Worm (Caenorhabditis elegans) whole organism, L4 larva: ENCODE results near the gene R10E9.4.

Experiments used
- T26A8.4 ChIP-seq: fragments of 200-800 bp; sonication (Bioruptor generic); IDR thresholded peaks from 2 replicates; pipeline ENCODE4 v1.3.6; 2022; ENCODE audit warnings: missing genetic modification characterization, missing compliant biosample characterization
- ZK337.2 ChIP-seq: fragments of 200-800 bp; sonication (Bioruptor generic); IDR thresholded peaks from 2 replicates; pipeline ENCODE4 v1.3.6; 2022; ENCODE audit warnings: missing genetic modification reagents, missing genetic modification characterization, missing compliant biosample characterization
- ceh-62 ChIP-seq: sonication (generic microtip); optimal IDR thresholded peaks from 2 replicates; lab custom pipeline; 2017; ENCODE audit warnings: missing biosample characterization, missing genetic modification characterization
- ctbp-1 ChIP-seq: fragments of 200-800 bp; sonication (Bioruptor generic); IDR thresholded peaks from 2 replicates; pipeline ENCODE4 v1.3.6; 2022; ENCODE audit warnings: missing genetic modification reagents, missing genetic modification characterization, missing compliant biosample characterization
- daf-12 ChIP-seq: fragments of 150-350 bp; optimal IDR thresholded peaks from 2 replicates; lab custom pipeline; 2014; ENCODE audit warnings: missing biosample characterization, missing genetic modification reagents, missing genetic modification characterization
- daf-16 ChIP-seq, 3 experiments: sonication (generic microtip); optimal IDR thresholded peaks; 2 replicates each; lab custom pipeline; 2016 to 2017; ENCODE audit warnings: missing genetic modification characterization in 3 of 3, missing genetic modification reagents in 3 of 3, mild to moderate bottlenecking in 2 of 3, missing compliant biosample characterization in 2 of 3, missing biosample characterization in 1 of 3, moderate library complexity in 1 of 3
- dmd-6 ChIP-seq: fragments of 200-800 bp; sonication (Bioruptor generic); IDR thresholded peaks from 2 replicates; pipeline ENCODE4 v1.3.6; 2022; ENCODE audit warnings: missing genetic modification reagents, missing genetic modification characterization, missing compliant biosample characterization
- egl-27 ChIP-seq: sonication (generic microtip); optimal IDR thresholded peaks from 3 replicates; lab custom pipeline; 2017; ENCODE audit warnings: missing biosample characterization, missing genetic modification reagents, missing genetic modification characterization
- fkh-10 ChIP-seq: fragments of 150-350 bp; optimal IDR thresholded peaks from 2 replicates; lab custom pipeline; 2014; ENCODE audit warnings: missing biosample characterization, missing genetic modification reagents, missing genetic modification characterization
- fos-1 ChIP-seq: fragments of 150-350 bp; optimal IDR thresholded peaks from 2 replicates; lab custom pipeline; 2014; ENCODE audit warnings: missing biosample characterization, missing genetic modification characterization
- hif-1 ChIP-seq, 2 experiments: sonication (generic microtip); optimal IDR thresholded peaks; 2 replicates each; lab custom pipeline; 2016 to 2017; ENCODE audit warnings: missing compliant biosample characterization in 2 of 2, missing genetic modification characterization in 2 of 2, missing genetic modification reagents in 2 of 2, missing genotype in 2 of 2, mild to moderate bottlenecking in 1 of 2
- hmg-1.1 ChIP-seq: fragments of 200-800 bp; sonication (Bioruptor generic); IDR thresholded peaks from 2 replicates; pipeline ENCODE4 v1.3.6; 2022; ENCODE audit warnings: missing genetic modification reagents, missing genetic modification characterization, missing compliant biosample characterization
- jun-1 ChIP-seq: fragments of 150-350 bp; optimal IDR thresholded peaks from 2 replicates; lab custom pipeline; 2014; ENCODE audit warnings: missing biosample characterization, missing genetic modification reagents, missing genetic modification characterization
- lim-7 ChIP-seq: fragments of 200-800 bp; sonication (Bioruptor generic); IDR thresholded peaks from 2 replicates; pipeline ENCODE4 v1.3.6; 2022; ENCODE audit warnings: missing genetic modification characterization, missing compliant biosample characterization
- lin-1 ChIP-seq: fragments of 200-800 bp; sonication (Bioruptor generic); IDR thresholded peaks from 2 replicates; pipeline ENCODE4 v1.3.6; 2022; ENCODE audit warnings: missing genetic modification reagents, missing genetic modification characterization, missing compliant biosample characterization
- lir-3 ChIP-seq: sonication (generic microtip); optimal IDR thresholded peaks from 2 replicates; lab custom pipeline; 2016; ENCODE audit warnings: mild to moderate bottlenecking, missing genetic modification characterization, missing compliant biosample characterization
- lsy-2 ChIP-seq, 2 experiments: fragments of 150-350 bp in 1 of 2; sonication (generic microtip) in 1 of 2; optimal IDR thresholded peaks; 2 replicates each; lab custom pipeline; 2014 to 2017; ENCODE audit warnings: missing biosample characterization in 2 of 2, missing genetic modification characterization in 2 of 2
- madf-9 ChIP-seq: fragments of 200-800 bp; sonication (Bioruptor generic); conservative IDR thresholded peaks from 2 replicates; pipeline ENCODE4 v1.3.6; 2022; ENCODE audit warnings: missing genetic modification reagents, missing genetic modification characterization, missing compliant biosample characterization
- mdl-1 ChIP-seq, 2 experiments: fragments of 150-350 bp in 1 of 2; sonication (generic microtip) in 1 of 2; optimal IDR thresholded peaks; 2 replicates each; lab custom pipeline; 2014 to 2017; ENCODE audit warnings: missing biosample characterization in 2 of 2, missing genetic modification characterization in 2 of 2
- mdt-29 ChIP-seq: fragments of 200-800 bp; sonication (Bioruptor generic); IDR thresholded peaks from 2 replicates; pipeline ENCODE4 v1.3.6; 2022; ENCODE audit warnings: missing genetic modification reagents, missing genetic modification characterization, missing compliant biosample characterization
- mes-2 ChIP-seq: sonication (generic microtip); optimal IDR thresholded peaks from 2 replicates; lab custom pipeline; 2016; ENCODE audit warnings: missing genotype, mild to moderate bottlenecking, missing genetic modification characterization, missing compliant biosample characterization; ENCODE audit not compliant: poor library complexity, severe bottlenecking
- nhr-111 ChIP-seq: fragments of 200-800 bp; sonication (Bioruptor generic); optimal IDR thresholded peaks from 2 replicates; lab custom pipeline; 2018; ENCODE audit warnings: mild to moderate bottlenecking, missing genetic modification characterization, missing compliant biosample characterization
- nhr-237 ChIP-seq: sonication (generic microtip); optimal IDR thresholded peaks from 2 replicates; lab custom pipeline; 2017; ENCODE audit warnings: missing biosample characterization, missing genetic modification characterization
- nhr-25 ChIP-seq: sonication (generic microtip); optimal IDR thresholded peaks from 2 replicates; lab custom pipeline; 2017; ENCODE audit warnings: missing genetic modification characterization, mild to moderate bottlenecking, missing compliant biosample characterization, antibody characterized with exemption, moderate library complexity, borderline replicate concordance; ENCODE audit not compliant: insufficient read depth
- nhr-6 ChIP-seq: fragments of 150-350 bp; optimal IDR thresholded peaks from 2 replicates; lab custom pipeline; 2014; ENCODE audit warnings: missing biosample characterization, missing genetic modification characterization
- nhr-77 ChIP-seq: fragments of 150-350 bp; optimal IDR thresholded peaks from 2 replicates; lab custom pipeline; 2014; ENCODE audit warnings: missing biosample characterization, missing genetic modification characterization
- saeg-2 ChIP-seq: fragments of 200-800 bp; sonication (Bioruptor generic); IDR thresholded peaks from 2 replicates; pipeline ENCODE4 v1.3.6; 2022; ENCODE audit warnings: missing genetic modification reagents, missing genetic modification characterization, missing compliant biosample characterization
- set-16 ChIP-seq: fragments of 200-800 bp; sonication (Bioruptor generic); IDR thresholded peaks from 2 replicates; pipeline ENCODE4 v1.3.6; 2022; ENCODE audit warnings: missing genetic modification reagents, missing genetic modification characterization, missing compliant biosample characterization
- snpc-4 ChIP-seq: fragments of 150-350 bp; optimal IDR thresholded peaks from 2 replicates; lab custom pipeline; 2014; ENCODE audit warnings: missing biosample characterization, missing genetic modification characterization
- tag-97 ChIP-seq: fragments of 200-800 bp; sonication (Bioruptor generic); IDR thresholded peaks from 2 replicates; pipeline ENCODE4 v1.3.6; 2022; ENCODE audit warnings: missing genetic modification characterization, missing compliant biosample characterization
- tra-1 ChIP-seq: fragments of 200-800 bp; sonication (Bioruptor generic); IDR thresholded peaks from 2 replicates; pipeline ENCODE4 v1.3.6; 2022; ENCODE audit warnings: missing genetic modification reagents, missing genetic modification characterization, missing compliant biosample characterization
- unc-62 ChIP-seq, 3 experiments: fragments of 150-350 bp in 1 of 3; sonication (generic microtip); optimal IDR thresholded peaks in 2 of 3; peaks in 1 of 3; 1 replicate in 1 of 3; 2 replicates in 2 of 3; lab custom pipeline; 2014 to 2017; ENCODE audit warnings: missing biosample characterization in 3 of 3, missing genetic modification characterization in 3 of 3, missing genetic modification reagents in 3 of 3, missing genotype in 1 of 3
- ztf-11 ChIP-seq: fragments of 150-350 bp; optimal IDR thresholded peaks from 2 replicates; lab custom pipeline; 2014; ENCODE audit warnings: missing biosample characterization, missing genetic modification characterization

The R10E9.4 gene

DNA sequence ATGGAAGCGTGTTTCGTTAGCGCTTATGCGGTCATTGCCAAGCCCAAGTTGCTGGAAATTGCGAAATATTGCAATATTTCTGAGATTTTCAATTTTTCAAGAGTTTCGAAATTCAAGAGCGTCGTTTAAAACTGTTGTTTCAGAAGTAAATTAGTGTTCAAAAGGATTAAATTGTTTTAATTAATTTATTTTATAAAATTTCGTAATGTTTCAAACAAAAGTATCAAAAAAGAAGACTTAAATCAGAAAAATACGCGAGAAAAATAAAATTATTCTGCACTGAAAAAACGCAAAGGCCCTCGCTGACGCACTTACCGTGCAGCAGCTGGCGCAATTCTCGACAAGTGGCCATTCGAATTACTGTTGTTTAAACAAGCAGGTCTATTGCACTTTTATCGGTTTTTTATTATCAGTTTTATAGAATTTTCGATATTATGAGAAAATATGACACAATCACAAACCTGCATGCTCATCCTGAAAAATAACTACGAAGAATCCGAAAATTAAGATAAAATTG lies 31.5 kb upstream of the R10E9.4 start, which contains the start of gene tif-1A (continued):
- TF ChIP-seq lin-1 (GFP tag; lab: Robert Waterston, UW) = peak; percentile 79
- peak; percentile 88 for TF ChIP-seq nhr-77 (tag; lab: Kevin White, UChicago)
- peak; percentile 26 for TF ChIP-seq fkh-10
- peak; percentile 6 to 54 for TF ChIP-seq daf-16 (GFP tag; optimal IDR thresholded peaks at IDR 0.05; lab: Kevin White, UChicago)
- TF ChIP-seq daf-16 (tag; optimal IDR thresholded peaks at IDR 0.05; lab: Kevin White, UChicago) = peak; percentile 93
- no peak for TF ChIP-seq daf-12 (tag; lab: Kevin White, UChicago)
- TF ChIP-seq nhr-25 (tag; lab: Kevin White, UChicago) = peak; percentile 40
- TF ChIP-seq nhr-111 (GFP tag; lab: Kevin White, UChicago) = no peak
- TF ChIP-seq lsy-2 (tag; optimal IDR thresholded peaks at IDR 0.05; lab: Kevin White, UChicago) = peak; percentile 24 to 94
- peak; percentile 69 for TF ChIP-seq T26A8.4 (GFP tag; lab: Robert Waterston, UW)
- TF ChIP-seq mdl-1 (tag; optimal IDR thresholded peaks at IDR 0.05; lab: Kevin White, UChicago) = peak in 1 of 2 experiments; percentile 57
- no peak for TF ChIP-seq egl-27 (tag; lab: Kevin White, UChicago)

DNA sequence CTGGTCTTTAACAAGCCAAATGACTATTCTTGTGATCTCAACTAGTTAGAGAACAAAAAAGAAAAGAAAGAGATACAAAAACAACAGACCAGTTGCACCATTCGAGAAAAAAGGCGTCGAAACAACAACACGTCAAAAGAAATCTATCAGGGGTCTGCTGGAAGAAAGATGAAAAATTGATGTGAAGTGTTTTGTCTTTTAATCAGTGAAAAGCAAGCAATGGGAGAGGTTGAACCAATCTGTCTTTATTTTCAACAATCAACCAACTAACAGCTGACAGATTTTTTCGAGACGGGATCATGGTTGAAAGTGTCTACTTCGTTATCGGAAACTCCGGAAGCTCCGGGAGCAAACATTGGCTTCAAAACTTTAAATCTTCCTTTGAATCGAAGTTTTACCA lies 21.9 kb upstream of the R10E9.4 start:
- TF ChIP-seq tag-97 (GFP tag; lab: Robert Waterston, UW) (no peak), saeg-2 (GFP tag; lab: Robert Waterston, UW) (no peak), hif-1 (tag; optimal IDR thresholded peaks at IDR 0.05; lab: Kevin White, UChicago) (no peak), fos-1 (no peak), daf-16 (GFP tag; optimal IDR thresholded peaks at IDR 0.05; lab: Kevin White, UChicago) (peak in 1 of 2 experiments; percentile 72), daf-16 (tag; optimal IDR thresholded peaks at IDR 0.05; lab: Kevin White, UChicago) (no peak)

- TF ChIP-seq unc-62 (GFP tag; optimal IDR thresholded peaks at IDR 0.05 in 1 of 2; lab: Kevin White, UChicago) (peak in 1 of 2 experiments; percentile 19), unc-62 (tag; optimal IDR thresholded peaks at IDR 0.05; lab: Kevin White, UChicago) (no peak), tra-1 (GFP tag; lab: Robert Waterston, UW) (no peak), daf-16 (GFP tag; optimal IDR thresholded peaks at IDR 0.05; lab: Kevin White, UChicago) (peak in 1 of 2 experiments; percentile 54), daf-16 (tag; optimal IDR thresholded peaks at IDR 0.05; lab: Kevin White, UChicago) (no peak)
- TF ChIP-seq, all 104 proteins: peak for 2
Measured at ce11 chrIII:3992089-3992488, 19.5 kb upstream of the R10E9.4 start, which contains the start of gene glb-11. Gene glb-11, minus strand, starts transcription at chrIII:3992189.

DNA sequence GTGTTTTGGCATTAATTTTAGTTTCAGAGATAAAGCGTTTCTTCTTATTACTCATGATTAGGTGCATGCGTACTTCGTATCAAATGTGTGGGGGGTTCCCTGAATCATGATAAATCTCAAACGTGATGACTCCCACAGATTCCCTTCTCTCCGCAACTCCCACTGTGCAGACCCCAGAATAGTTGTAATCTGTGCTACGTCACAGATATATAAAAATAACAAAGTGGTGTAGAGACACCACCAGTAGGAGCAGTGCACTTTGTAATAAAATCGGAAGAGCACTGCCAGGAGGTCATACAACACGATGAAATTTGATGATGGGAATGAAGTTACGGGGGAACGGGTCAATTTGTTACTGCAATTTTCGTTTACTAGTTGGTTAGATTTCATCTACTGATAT lies 18.8 kb upstream of the R10E9.4 start:
- TF ChIP-seq ceh-62 (tag; lab: Kevin White, UChicago) (no peak), fkh-10 (no peak), egl-27 (tag; lab: Kevin White, UChicago) (no peak), nhr-237 (no peak), nhr-6 (no peak), madf-9 (GFP tag; lab: Robert Waterston, UW) (no peak), hmg-1.1 (GFP tag; lab: Robert Waterston, UW) (no peak), lir-3 (tag; lab: Kevin White, UChicago) (no peak), ZK337.2 (GFP tag; lab: Robert Waterston, UW) (no peak), mdt-29 (no peak), lim-7 (GFP tag; lab: Robert Waterston, UW) (no peak), snpc-4 (no peak), mes-2 (tag; lab: Kevin White, UChicago) (no peak), ztf-11 (no peak), nhr-77 (tag; lab: Kevin White, UChicago) (no peak)

DNA sequence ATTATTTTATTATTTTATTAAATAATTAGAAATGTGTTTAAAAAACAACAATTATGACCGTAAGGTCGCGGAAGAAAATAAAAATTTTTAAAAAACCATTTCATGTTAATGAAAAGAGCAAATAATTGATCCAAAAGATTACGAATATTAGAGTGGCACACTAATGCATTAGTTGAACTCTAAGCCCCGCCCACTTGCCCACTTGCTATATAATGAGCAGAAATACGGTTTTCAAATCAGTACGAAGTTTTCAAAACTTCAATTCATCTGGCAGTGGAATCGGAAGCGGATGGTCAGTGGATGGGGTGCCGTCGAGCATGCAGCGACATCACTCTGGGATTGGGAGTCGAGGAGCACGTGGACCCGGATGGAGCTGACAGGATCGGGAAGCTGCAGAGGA lies 15.2 kb upstream of the R10E9.4 start, which contains the start of gene C36E8.6:
Gene C36E8.6 (plus strand): TSS at position 301 of the 400 bp plus-strand sequence.
- TF ChIP-seq ctbp-1 (GFP tag; lab: Robert Waterston, UW) (no peak), dmd-6 (GFP tag; lab: Robert Waterston, UW) (no peak), set-16 (peak; percentile 39; the same call in 1 of the 2 replicates), madf-9 (GFP tag; lab: Robert Waterston, UW) (no peak), jun-1 (tag; lab: Kevin White, UChicago) (no peak)
- TF ChIP-seq, all 104 proteins: peak for 1
